Worm (Caenorhabditis elegans) whole organism, L3 larva: Measurements from ENCODE around the gene mksr-1.

ENCODE experiments used
- ama-1 ChIP-seq: fragments of 150-350 bp; optimal IDR thresholded peaks from 2 replicates; lab custom pipeline; 2018
- ceh-16 ChIP-seq: sonication (generic microtip); optimal IDR thresholded peaks from 2 replicates; lab custom pipeline; 2017; ENCODE audit warnings: missing biosample characterization, missing genetic modification characterization
- egl-27 ChIP-seq: sonication (generic microtip); optimal IDR thresholded peaks from 4 replicates; lab custom pipeline; 2017; ENCODE audit warnings: missing biosample characterization, missing genetic modification reagents, missing genetic modification characterization
- elt-2 ChIP-seq: sonication (generic microtip); optimal IDR thresholded peaks from 2 replicates; lab custom pipeline; 2016; ENCODE audit warnings: missing genetic modification reagents, mild to moderate bottlenecking, missing genetic modification characterization, missing compliant biosample characterization
- elt-3 ChIP-seq, 3 experiments: fragments of 150-350 bp in 1 of 3; sonication (generic microtip) in 2 of 3; optimal IDR thresholded peaks; 2 replicates in 2 of 3; 4 replicates in 1 of 3; lab custom pipeline; 2014 to 2017; ENCODE audit warnings: missing biosample characterization in 3 of 3, missing genetic modification characterization in 3 of 3
- mdl-1 ChIP-seq: fragments of 150-350 bp; optimal IDR thresholded peaks from 2 replicates; lab custom pipeline; 2014; ENCODE audit warnings: missing biosample characterization, missing genetic modification characterization

ce11 chrX:1046156-1046831 is 22.6 kb downstream of the mksr-1 start, which contains the start of gene vpat-1:
- peak; percentile 89 for TF ChIP-seq elt-2 (tag; lab: Kevin White, UChicago)
- TF ChIP-seq egl-27 (tag; lab: Kevin White, UChicago), result no peak
- no peak for TF ChIP-seq elt-3 (tag; optimal IDR thresholded peaks at IDR 0.05; lab: Kevin White, UChicago)
- no peak for TF ChIP-seq ceh-16 (tag; lab: Kevin White, UChicago)
- no peak for TF ChIP-seq ama-1 (lab: Kevin White, UChicago)
- no peak for TF ChIP-seq mdl-1 (tag; lab: Kevin White, UChicago)
